Fruit fly (Drosophila melanogaster) whole organism, prepupa: ENCODE results near the gene Mst36Fb.

Source experiments
- CG16779 ChIP-seq: fragments of 200-800 bp; sonication (Bioruptor generic); optimal IDR thresholded peaks from 3 replicates; lab custom pipeline; 2017; ENCODE audit warnings: missing biosample characterization, mild to moderate bottlenecking, missing genetic modification characterization
- CG6276 ChIP-seq: fragments of 200-800 bp; sonication (Bioruptor generic); optimal IDR thresholded peaks from 2 replicates; lab custom pipeline; 2017; ENCODE audit warnings: missing biosample characterization, mild to moderate bottlenecking, missing genetic modification characterization
- CG6854 ChIP-seq: fragments of 200-800 bp; sonication (Bioruptor generic); optimal IDR thresholded peaks from 2 replicates; lab custom pipeline; 2017; ENCODE audit warnings: missing biosample characterization, mild to moderate bottlenecking, missing genetic modification characterization
- Ets96B ChIP-seq: fragments of 200-800 bp; optimal IDR thresholded peaks from 2 replicates; lab custom pipeline; 2019; ENCODE audit warnings: missing biosample characterization, mild to moderate bottlenecking, missing genetic modification characterization, moderate library complexity
- Hr4 ChIP-seq: fragments of 200-800 bp; sonication (Bioruptor generic); optimal IDR thresholded peaks from 3 replicates; lab custom pipeline; 2016; ENCODE audit warnings: missing biosample characterization, missing genetic modification characterization
- Met ChIP-seq: fragments of 200-800 bp; sonication (Bioruptor generic); optimal IDR thresholded peaks from 3 replicates; lab custom pipeline; 2016; ENCODE audit warnings: missing biosample characterization, missing genetic modification characterization

DNA sequence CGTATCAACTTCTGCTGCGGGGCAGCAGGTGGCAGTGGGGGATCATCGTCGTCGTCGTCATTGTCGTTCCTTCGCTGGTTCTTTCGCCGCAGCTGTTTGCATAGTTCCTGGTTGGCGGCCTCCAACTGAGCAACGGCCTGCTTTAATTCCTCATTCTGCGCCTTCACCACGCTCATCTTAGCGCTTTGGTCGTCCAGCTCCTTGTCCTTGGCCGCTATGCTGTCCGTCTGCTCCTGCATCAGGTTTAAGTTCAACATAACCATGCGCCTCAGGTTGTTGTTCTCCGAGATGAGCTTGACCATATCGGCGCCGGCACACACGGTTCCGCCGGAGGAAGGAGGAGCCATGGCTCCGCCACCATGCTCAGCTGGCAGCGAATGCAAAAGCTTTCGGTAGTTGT, 12.9 kb upstream of the Mst36Fb start:
- TF ChIP-seq Met (GFP tag; lab: Kevin White, UChicago), result no peak
- no peak for TF ChIP-seq CG6854 (GFP tag; lab: Kevin White, UChicago)
- no peak for TF ChIP-seq CG16779 (tag; lab: Kevin White, UChicago)
- no peak for TF ChIP-seq Hr4
- TF ChIP-seq CG6276 (GFP tag; lab: Kevin White, UChicago), result no peak
- TF ChIP-seq Ets96B, result no peak
